Fruit fly (Drosophila melanogaster): ENCODE measurements around the gene Srp9.

Srp9 gene

DNA sequence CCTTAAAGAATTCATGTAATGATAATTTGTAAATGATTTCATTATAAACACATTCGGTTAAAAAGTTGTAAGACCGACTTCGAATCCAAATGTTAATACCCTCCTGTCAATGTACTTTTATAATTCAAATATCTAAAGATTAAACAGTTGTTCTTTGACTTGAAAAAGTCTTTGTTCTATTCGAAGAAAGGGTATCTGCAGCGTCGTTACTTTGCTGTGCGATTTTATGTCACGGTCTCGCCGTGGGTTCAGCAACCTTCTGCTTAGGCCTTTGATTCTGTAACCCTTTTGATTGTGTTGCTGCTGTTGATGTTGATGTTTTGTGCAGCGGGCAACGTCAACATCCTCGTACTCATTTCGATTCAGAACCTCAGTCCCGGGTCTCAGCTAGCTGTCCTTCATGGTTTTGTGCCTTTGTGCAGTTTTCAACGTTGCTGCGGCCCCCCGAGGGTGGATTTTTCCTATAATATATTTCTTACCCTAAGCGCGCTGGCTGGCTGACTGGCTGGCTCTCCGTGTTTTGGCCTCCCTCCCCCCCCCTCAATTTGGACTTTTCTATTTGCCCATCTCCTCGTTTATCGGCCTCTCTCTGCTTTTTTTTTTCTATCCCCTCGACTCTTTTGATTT, 45.2 kb downstream of the Srp9 start:
- TF ChIP-seq tj (GFP tag; optimal IDR thresholded peaks at IDR 0.05) (no peak), pad (GFP tag; optimal IDR thresholded peaks at IDR 0.05) (no peak), Crg-1 (GFP tag; optimal IDR thresholded peaks at IDR 0.05) (no peak), CG33017 (tag; optimal IDR thresholded peaks at IDR 0.05) (no peak), CG14711 (tag; optimal IDR thresholded peaks at IDR 0.05) (no peak), cic (GFP tag; optimal IDR thresholded peaks at IDR 0.05) (no peak), kay (GFP tag; ENCODE audit: borderline replicate concordance) (no peak), cnc (optimal IDR thresholded peaks at IDR 0.05) (no peak), toe (GFP tag; optimal IDR thresholded peaks at IDR 0.05) (no peak), CG12768 (GFP tag; optimal IDR thresholded peaks at IDR 0.05) (no peak), Mnt (GFP tag; optimal IDR thresholded peaks at IDR 0.05) (no peak), CG11617 (GFP tag; optimal IDR thresholded peaks at IDR 0.05) (no peak), Hr96 (GFP tag; optimal IDR thresholded peaks at IDR 0.05) (no peak), CG5204 (GFP tag; optimal IDR thresholded peaks at IDR 0.05) (no peak), CG1620 (GFP tag; optimal IDR thresholded peaks at IDR 0.05) (no peak), CG7101 (tag; optimal IDR thresholded peaks at IDR 0.05) (no peak), Clk (GFP tag; optimal IDR thresholded peaks at IDR 0.05) (no peak)

dm6 chr3L:7981956-7982355, 45.8 kb downstream of the Srp9 start:
- TF ChIP-seq CG5204 (GFP tag; optimal IDR thresholded peaks at IDR 0.05), result no peak

dm6 chr3L:7983602-7984223, 47.5 kb downstream of the Srp9 start:
- TF ChIP-seq Mnt (GFP tag; optimal IDR thresholded peaks at IDR 0.05), result no peak
- TF ChIP-seq CG33017 (tag; optimal IDR thresholded peaks at IDR 0.05), result no peak
- no peak for TF ChIP-seq cic (GFP tag; optimal IDR thresholded peaks at IDR 0.05)
- no peak for TF ChIP-seq Clk (GFP tag; optimal IDR thresholded peaks at IDR 0.05)
- TF ChIP-seq CG5204 (GFP tag; optimal IDR thresholded peaks at IDR 0.05), result no peak
- TF ChIP-seq ovo (GFP tag; optimal IDR thresholded peaks at IDR 0.05), result no peak
- no peak for TF ChIP-seq toe (GFP tag; optimal IDR thresholded peaks at IDR 0.05)
- no peak for TF ChIP-seq CG1620 (GFP tag; optimal IDR thresholded peaks at IDR 0.05)
- TF ChIP-seq cnc (optimal IDR thresholded peaks at IDR 0.05), result no peak
- TF ChIP-seq CG11617 (GFP tag; optimal IDR thresholded peaks at IDR 0.05), result no peak
- no peak for TF ChIP-seq pad (GFP tag; optimal IDR thresholded peaks at IDR 0.05)

- TF ChIP-seq CG12768 (GFP tag; optimal IDR thresholded peaks at IDR 0.05) (no peak), Mnt (GFP tag; optimal IDR thresholded peaks at IDR 0.05) (no peak), toe (GFP tag; optimal IDR thresholded peaks at IDR 0.05) (no peak), Hr96 (GFP tag; optimal IDR thresholded peaks at IDR 0.05) (no peak), cic (GFP tag; optimal IDR thresholded peaks at IDR 0.05) (no peak), kay (GFP tag; ENCODE audit: borderline replicate concordance) (no peak), Clk (GFP tag; optimal IDR thresholded peaks at IDR 0.05) (no peak), tj (GFP tag; optimal IDR thresholded peaks at IDR 0.05) (no peak), CG7045 (GFP tag; optimal IDR thresholded peaks at IDR 0.05) (no peak), CG5204 (GFP tag; optimal IDR thresholded peaks at IDR 0.05) (no peak)
These were observed 48.6 kb downstream of the Srp9 start for dm6 chr3L:7984623-7985237.

Measured in whole organism, adult.